Worm (Caenorhabditis elegans): ENCODE data around the gene attf-4.

attf-4 gene

ce11 chrIII:6116281-6116886 is 36.0 kb downstream of the attf-4 start, which contains the start of gene nmt-1:
nmt-1 (minus strand) TSS chrIII:6116331.
- TF ChIP-seq nhr-84 (tag; optimal IDR thresholded peaks at IDR 0.05) (no peak), dpl-1 (GFP tag; optimal IDR thresholded peaks at IDR 0.05) (peak; percentile 50 to 69 (median 68)), unc-30 (tag; optimal IDR thresholded peaks at IDR 0.05) (no peak), pax-3 (tag; optimal IDR thresholded peaks at IDR 0.05) (no peak), nhr-19 (GFP tag; conservative IDR thresholded peaks at IDR 0.05) (peak; percentile 60), sptf-1 (tag; optimal IDR thresholded peaks at IDR 0.05) (no peak), hlh-4 (tag; optimal IDR thresholded peaks at IDR 0.05) (no peak), alr-1 (tag; optimal IDR thresholded peaks at IDR 0.05; ENCODE audit: borderline replicate concordance) (no peak), lin-35 (GFP tag; optimal IDR thresholded peaks at IDR 0.05) (peak; percentile 56 to 66), rnt-1 (tag; optimal IDR thresholded peaks at IDR 0.05) (peak; percentile 54), lsy-2 (tag; optimal IDR thresholded peaks at IDR 0.05) (peak; percentile 71), unc-86 (tag; optimal IDR thresholded peaks at IDR 0.05) (peak; percentile 29), nhr-28 (tag; optimal IDR thresholded peaks at IDR 0.05) (no peak), nhr-85 (tag) (no peak), unc-130 (tag; optimal IDR thresholded peaks at IDR 0.05) (no peak), mep-1 (tag; optimal IDR thresholded peaks at IDR 0.05) (peak; percentile 72), elt-3 (tag; optimal IDR thresholded peaks at IDR 0.05) (peak in 2 of 6 experiments; percentile 2 to 3), lin-13 (GFP tag; optimal IDR thresholded peaks at IDR 0.05) (no peak), ceh-82 (tag; optimal IDR thresholded peaks at IDR 0.05) (peak in 2 of 3 experiments; percentile 7 to 12), pqm-1 (tag; optimal IDR thresholded peaks at IDR 0.05) (no peak), egl-13 (tag; optimal IDR thresholded peaks at IDR 0.05) (no peak), ceh-8 (GFP tag; optimal IDR thresholded peaks at IDR 0.05) (no peak), mab-9 (GFP tag; IDR thresholded peaks at IDR 0.05) (no peak), nhr-20 (tag; optimal IDR thresholded peaks at IDR 0.05) (peak; percentile 48), F16B12.6 (tag; optimal IDR thresholded peaks at IDR 0.05) (peak; percentile 97), swsn-7 (tag; optimal IDR thresholded peaks at IDR 0.05) (peak; percentile 36), efl-1 (optimal IDR thresholded peaks at IDR 0.05) (peak; percentile 64 to 73), efl-1 (GFP tag; optimal IDR thresholded peaks at IDR 0.05 in 1 of 2) (peak; percentile 63 to 95), aha-1 (tag; optimal IDR thresholded peaks at IDR 0.05) (no peak), snu-23 (GFP tag; optimal IDR thresholded peaks at IDR 0.05) (peak; percentile 69), fkh-4 (tag; optimal IDR thresholded peaks at IDR 0.05; ENCODE audit: borderline replicate concordance) (no peak), skn-1 (tag; optimal IDR thresholded peaks at IDR 0.05) (no peak), blmp-1 (tag; optimal IDR thresholded peaks at IDR 0.05) (peak; percentile 1), xbp-1 (tag; optimal IDR thresholded peaks at IDR 0.05) (peak; percentile 48), dsc-1 (tag; optimal IDR thresholded peaks at IDR 0.05) (no peak), nhr-47 (tag; optimal IDR thresholded peaks at IDR 0.05) (peak; percentile 62), ceh-88 (GFP tag; IDR thresholded peaks at IDR 0.05) (no peak), isw-1 (GFP tag; IDR thresholded peaks at IDR 0.05) (peak; percentile 56), snpc-4 (tag; optimal IDR thresholded peaks at IDR 0.05) (no peak), ceh-90 (tag; optimal IDR thresholded peaks at IDR 0.05) (no peak), lir-3 (tag; optimal IDR thresholded peaks at IDR 0.05; ENCODE audit: poor library complexity) (peak; percentile 15), lin-14 (GFP tag; optimal IDR thresholded peaks at IDR 0.05) (no peak), jun-1 (tag; optimal IDR thresholded peaks at IDR 0.05) (no peak), ceh-63 (GFP tag; optimal IDR thresholded peaks at IDR 0.05) (no peak), C04F5.9 (tag; optimal IDR thresholded peaks at IDR 0.05) (peak; percentile 25), ces-1 (GFP tag; optimal IDR thresholded peaks at IDR 0.05) (no peak), lin-39 (tag; optimal IDR thresholded peaks at IDR 0.05) (peak; percentile 6), C16A3.4 (tag; optimal IDR thresholded peaks at IDR 0.05) (peak; percentile 45), tbx-2 (tag; optimal IDR thresholded peaks at IDR 0.05) (no peak)
